Worm (Caenorhabditis elegans): ENCODE results near the gene phf-32.

- TF ChIP-seq elt-3 (tag; optimal IDR thresholded peaks at IDR 0.05) (no peak), ceh-39 (tag; optimal IDR thresholded peaks at IDR 0.05) (no peak), nhr-12 (tag; optimal IDR thresholded peaks at IDR 0.05) (no peak), mab-5 (tag; optimal IDR thresholded peaks at IDR 0.05) (no peak)
These were observed 10.9 kb downstream of the phf-32 start for ce11 chrX:12317560-12317959.
